Fruit fly (Drosophila melanogaster) whole organism, wandering third instar larva: ENCODE measurements around the gene CG3515.
A peak's percentile ranks its signal among the peaks of the same experiment; 100 is the strongest.

Experiments
- Abd-B ChIP-seq: fragments of >200 bp; optimal IDR thresholded peaks from 2 replicates; lab custom pipeline; 2017; ENCODE audit warnings: missing biosample characterization, missing genetic modification characterization
- CG9705 ChIP-seq: fragments of 200-800 bp; sonication (Bioruptor generic); optimal IDR thresholded peaks from 2 replicates; lab custom pipeline; 2018; ENCODE audit warnings: missing biosample characterization, mild to moderate bottlenecking, missing genetic modification characterization
- CrebA ChIP-seq: fragments of 200-800 bp; sonication (Bioruptor generic); optimal IDR thresholded peaks from 2 replicates; lab custom pipeline; 2016; ENCODE audit warnings: missing biosample characterization, mild to moderate bottlenecking, missing genetic modification characterization, borderline replicate concordance
- Dfd ChIP-seq: fragments of >200 bp; optimal IDR thresholded peaks from 2 replicates; lab custom pipeline; 2017; ENCODE audit warnings: missing biosample characterization, missing genetic modification characterization
- GATAd ChIP-seq: sonication (Bioruptor generic); optimal IDR thresholded peaks from 2 replicates; lab custom pipeline; 2016; ENCODE audit warnings: missing biosample characterization, missing genetic modification characterization
- HLH106 ChIP-seq: fragments of 200-800 bp; optimal IDR thresholded peaks from 3 replicates; lab custom pipeline; 2019; ENCODE audit warnings: missing biosample characterization, mild to moderate bottlenecking, missing genetic modification characterization, moderate library complexity
- Hr78 ChIP-seq: fragments of >200 bp; optimal IDR thresholded peaks from 2 replicates; lab custom pipeline; 2017; ENCODE audit warnings: missing biosample characterization, missing genetic modification characterization
- Hr83 ChIP-seq: fragments of 200-300 bp; sonication (Bioruptor generic); optimal IDR thresholded peaks from 2 replicates; lab custom pipeline; 2016; ENCODE audit warnings: missing biosample characterization, mild to moderate bottlenecking, missing genetic modification characterization, moderate library complexity; ENCODE audit not compliant: poor library complexity, severe bottlenecking
- Jra ChIP-seq: sonication (Bioruptor generic); optimal IDR thresholded peaks from 2 replicates; lab custom pipeline; 2016; ENCODE audit warnings: missing biosample characterization, missing genetic modification characterization
- Myc ChIP-seq: fragments of >200 bp; optimal IDR thresholded peaks from 2 replicates; lab custom pipeline; 2017
- N ChIP-seq: fragments of >200 bp; optimal IDR thresholded peaks from 2 replicates; lab custom pipeline; 2018; ENCODE audit warnings: missing biosample characterization, missing external identifiers, missing genetic modification characterization
- OdsH ChIP-seq: fragments of 200-800 bp; sonication (Bioruptor generic); optimal IDR thresholded peaks from 2 replicates; lab custom pipeline; 2016; ENCODE audit warnings: missing biosample characterization, mild to moderate bottlenecking, missing genetic modification characterization
- Rel ChIP-seq, 2 experiments: fragments of 200-800 bp; sonication (Bioruptor generic) in 1 of 2; optimal IDR thresholded peaks; 2 replicates in 1 of 2; 3 replicates in 1 of 2; lab custom pipeline; 2016 to 2019; ENCODE audit warnings: mild to moderate bottlenecking in 2 of 2, missing biosample characterization in 2 of 2, missing genetic modification characterization in 2 of 2, moderate library complexity in 1 of 2
- Vsx2 ChIP-seq: fragments of 200-300, 225-300 bp; sonication (Bioruptor generic); optimal IDR thresholded peaks from 2 replicates; lab custom pipeline; 2018; ENCODE audit warnings: missing biosample characterization, missing genetic modification characterization; ENCODE audit not compliant: partially characterized antibody
- brk ChIP-seq: fragments of 200-800 bp; sonication (Bioruptor generic); optimal IDR thresholded peaks from 2 replicates; lab custom pipeline; 2016; ENCODE audit warnings: missing biosample characterization, mild to moderate bottlenecking, missing genetic modification characterization
- dl ChIP-seq, 2 experiments: fragments of 175-275, 200-275 bp in 1 of 2; fragments of 200-275 bp in 1 of 2; sonication (Bioruptor generic); optimal IDR thresholded peaks; lab custom pipeline; 2018; ENCODE audit warnings: mild to moderate bottlenecking in 2 of 2, missing biosample characterization in 2 of 2, missing genetic modification characterization in 2 of 2, moderate library complexity in 2 of 2; ENCODE audit not compliant: partially characterized antibody in 2 of 2, insufficient read depth in 1 of 2
- foxo ChIP-seq, 2 experiments: fragments of 200-800 bp; sonication (Bioruptor generic); optimal IDR thresholded peaks; 2 replicates in 1 of 2; 3 replicates in 1 of 2; lab custom pipeline; 2016 to 2017; ENCODE audit warnings: missing biosample characterization in 2 of 2, missing genetic modification characterization in 2 of 2
- fru ChIP-seq: fragments of 200-800 bp; sonication (Bioruptor generic); optimal IDR thresholded peaks from 3 replicates; lab custom pipeline; 2016; ENCODE audit warnings: missing biosample characterization, mild to moderate bottlenecking, missing genetic modification characterization
- h ChIP-seq: fragments of 200-800 bp; sonication (Bioruptor generic); optimal IDR thresholded peaks from 3 replicates; lab custom pipeline; 2016; ENCODE audit warnings: missing biosample characterization, mild to moderate bottlenecking, missing genetic modification characterization
- jim ChIP-seq: fragments of 175-275, 200-325 bp; sonication (Bioruptor generic); optimal IDR thresholded peaks from 2 replicates; lab custom pipeline; 2016; ENCODE audit warnings: missing biosample characterization, mild to moderate bottlenecking, missing genetic modification characterization
- lola ChIP-seq: fragments of >200 bp; optimal IDR thresholded peaks from 2 replicates; lab custom pipeline; 2017; ENCODE audit warnings: missing biosample characterization, missing genetic modification characterization
- pan ChIP-seq: fragments of >200 bp; optimal IDR thresholded peaks from 2 replicates; lab custom pipeline; 2017
- rgr ChIP-seq: fragments of 200-800 bp; sonication (Bioruptor generic); optimal IDR thresholded peaks from 3 replicates; lab custom pipeline; 2016; ENCODE audit warnings: missing biosample characterization, mild to moderate bottlenecking, missing genetic modification characterization
- tai ChIP-seq: sonication (Bioruptor generic); optimal IDR thresholded peaks from 2 replicates; lab custom pipeline; 2016; ENCODE audit warnings: missing biosample characterization, missing genetic modification characterization
- usp ChIP-seq: fragments of >200 bp; optimal IDR thresholded peaks from 2 replicates; lab custom pipeline; 2017; ENCODE audit warnings: missing biosample characterization, missing genetic modification characterization

CG3515 gene

dm6 chr2L:2579669-2580351 lies 27.2 kb upstream of the CG3515 start, which contains the start of the genes ND-B17.2 and Arpc5:
ND-B17.2 (minus strand) TSS chr2L:2580172.
Arpc5 (plus strand) TSS chr2L:2580292.
- TF ChIP-seq CrebA (GFP tag; lab: Kevin White, UChicago) (no peak), Rel (GFP tag; optimal IDR thresholded peaks at IDR 0.05; lab: Kevin White, UChicago) (no peak), Rel (tag; optimal IDR thresholded peaks at IDR 0.05; lab: Kevin White, UChicago) (peak; percentile 50), Vsx2 (GFP tag; lab: Kevin White, UChicago) (no peak), dl (GFP tag; optimal IDR thresholded peaks at IDR 0.05; lab: Kevin White, UChicago; ENCODE audit: insufficient read depth in 1 of 2, partially characterized antibody in 2 of 2) (no peak), HLH106 (peak; percentile 25), brk (GFP tag; lab: Kevin White, UChicago) (no peak), Abd-B (GFP tag; lab: Kevin White, UChicago) (no peak), rgr (GFP tag; lab: Kevin White, UChicago) (no peak), fru (GFP tag; lab: Kevin White, UChicago) (no peak)

dm6 chr2L:2577361-2577737 lies 24.7 kb upstream of the CG3515 start, which contains the start of gene Elba2:
Elba2 (plus strand) TSS chr2L:2577687.
- TF ChIP-seq brk (GFP tag; lab: Kevin White, UChicago) (no peak), Hr78 (GFP tag; lab: Kevin White, UChicago) (no peak), N (GFP tag; lab: Kevin White, UChicago) (no peak), pan (lab: Kevin White, UChicago) (no peak)

- peak; percentile 8 for TF ChIP-seq HLH106
- TF ChIP-seq Myc: no peak
Measured at dm6 chr2L:2576565-2577360, 24.1 kb upstream of the CG3515 start, which contains the start of gene insv. insv (minus strand) TSS chr2L:2576997.

- TF ChIP-seq tai (GFP tag; lab: Kevin White, UChicago) (no peak), Myc (no peak), Jra (GFP tag; lab: Kevin White, UChicago) (no peak), usp (GFP tag; lab: Kevin White, UChicago) (no peak), Hr78 (GFP tag; lab: Kevin White, UChicago) (no peak), brk (GFP tag; lab: Kevin White, UChicago) (no peak), Rel (GFP tag; optimal IDR thresholded peaks at IDR 0.05; lab: Kevin White, UChicago) (no peak), Rel (tag; optimal IDR thresholded peaks at IDR 0.05; lab: Kevin White, UChicago) (peak; percentile 16)
Measured at dm6 chr2L:2574717-2575273, 22.2 kb upstream of the CG3515 start, which contains the start of the genes Rad1 and Sws1. Rad1 (minus strand) TSS chr2L:2575052. Sws1 (minus strand) TSS chr2L:2575052.

dm6 chr2L:2572937-2573336 lies 20.3 kb upstream of the CG3515 start, which contains the start of gene Cyp309a2:
Cyp309a2 (minus strand) TSS chr2L:2573037.
- TF ChIP-seq jim (no peak), N (GFP tag; lab: Kevin White, UChicago) (no peak), dl (GFP tag; optimal IDR thresholded peaks at IDR 0.05; lab: Kevin White, UChicago; ENCODE audit: insufficient read depth in 1 of 2, partially characterized antibody in 2 of 2) (no peak), h (GFP tag; lab: Kevin White, UChicago) (no peak), rgr (GFP tag; lab: Kevin White, UChicago) (no peak), GATAd (GFP tag; lab: Kevin White, UChicago) (no peak)
- TF ChIP-seq, all 38 proteins: peak for 0

- no peak for TF ChIP-seq Dfd (GFP tag; lab: Kevin White, UChicago)
- TF ChIP-seq lola: no peak
- TF ChIP-seq foxo (GFP tag; optimal IDR thresholded peaks at IDR 0.05; lab: Kevin White, UChicago): no peak
- TF ChIP-seq Vsx2 (GFP tag; lab: Kevin White, UChicago): peak; percentile 54
- no peak for TF ChIP-seq CG9705
- no peak for TF ChIP-seq tai (GFP tag; lab: Kevin White, UChicago)
- TF ChIP-seq CrebA (GFP tag; lab: Kevin White, UChicago): no peak
- TF ChIP-seq dl (GFP tag; optimal IDR thresholded peaks at IDR 0.05; lab: Kevin White, UChicago; ENCODE audit: insufficient read depth in 1 of 2, partially characterized antibody in 2 of 2): no peak
- TF ChIP-seq Hr83 (GFP tag; lab: Kevin White, UChicago): no peak
- no peak for TF ChIP-seq Jra (GFP tag; lab: Kevin White, UChicago)
- no peak for TF ChIP-seq Rel (GFP tag; optimal IDR thresholded peaks at IDR 0.05; lab: Kevin White, UChicago)
- TF ChIP-seq Rel (tag; optimal IDR thresholded peaks at IDR 0.05; lab: Kevin White, UChicago): peak; percentile 94
- TF ChIP-seq OdsH (GFP tag; lab: Kevin White, UChicago): no peak
- TF ChIP-seq, all 38 proteins: peak for 2
Measured at dm6 chr2L:2564758-2565157, 12.1 kb upstream of the CG3515 start, which contains the start of gene Cyp309a1. Cyp309a1 (minus strand) TSS chr2L:2564830.
